Worm (Caenorhabditis elegans): Measurements from ENCODE around the gene mrps-33.

DNA sequence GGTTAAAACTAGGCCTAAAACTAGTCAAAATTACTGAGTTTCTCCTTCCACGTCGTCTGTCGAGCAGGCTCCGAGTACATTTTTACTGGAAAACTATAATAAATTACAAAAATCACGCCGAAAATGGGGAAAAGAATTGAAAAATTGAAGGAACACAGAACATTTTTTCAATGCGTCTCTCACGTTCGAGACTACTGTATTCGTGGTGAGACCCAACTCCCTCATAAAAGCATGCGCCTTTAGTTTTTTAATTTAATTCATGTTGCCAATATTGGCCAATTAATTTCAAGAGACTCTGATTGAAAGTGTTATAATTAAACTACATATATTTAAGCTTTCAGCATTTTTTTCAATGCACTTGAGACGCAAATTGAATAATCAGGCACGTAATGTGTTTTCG lies 14.3 kb upstream of the mrps-33 start:
- no peak for TF ChIP-seq ama-1 (optimal IDR thresholded peaks at IDR 0.05)
- TF ChIP-seq tbx-11 (GFP tag; IDR thresholded peaks at IDR 0.05) = no peak
- TF ChIP-seq B0310.2 (tag; optimal IDR thresholded peaks at IDR 0.05) = no peak
- TF ChIP-seq ceh-36 (tag; optimal IDR thresholded peaks at IDR 0.05) = no peak
- TF ChIP-seq ets-7 (tag; optimal IDR thresholded peaks at IDR 0.05) = no peak
- TF ChIP-seq F13C5.2 (tag; optimal IDR thresholded peaks at IDR 0.05) = no peak

Measured in whole organism, early embryonic.